Worm (Caenorhabditis elegans) whole organism, L4 larva: ENCODE measurements around the gene yif-1.

Experiments used
- Y105C5A.15 ChIP-seq: fragments of 200-800 bp; sonication (Bioruptor generic); IDR thresholded peaks from 2 replicates; pipeline ENCODE4 v1.3.6; 2022; ENCODE audit warnings: missing genetic modification characterization, missing compliant biosample characterization
- aly-2 ChIP-seq: sonication (generic microtip); optimal IDR thresholded peaks from 2 replicates; lab custom pipeline; 2018; ENCODE audit warnings: missing biosample characterization, missing genetic modification characterization
- arid-1 ChIP-seq: fragments of 200-800 bp; sonication (Bioruptor generic); conservative IDR thresholded peaks from 2 replicates; pipeline ENCODE4 v1.3.6; 2022; ENCODE audit warnings: missing genetic modification reagents, missing genetic modification characterization, missing compliant biosample characterization
- ceh-20 ChIP-seq: fragments of 200-800 bp; sonication (Bioruptor generic); IDR thresholded peaks from 2 replicates; pipeline ENCODE4 v1.3.6; 2022; ENCODE audit warnings: missing genetic modification reagents, missing genetic modification characterization, missing compliant biosample characterization
- ceh-82 ChIP-seq: sonication (generic microtip); optimal IDR thresholded peaks from 2 replicates; lab custom pipeline; 2017; ENCODE audit warnings: missing biosample characterization, missing genetic modification characterization
- ces-1 ChIP-seq: fragments of 150-350 bp; sonication (generic microtip); optimal IDR thresholded peaks from 4 replicates; lab custom pipeline; 2014; ENCODE audit warnings: missing biosample characterization, missing genetic modification reagents, missing genetic modification characterization
- daf-16 ChIP-seq, 3 experiments: sonication (generic microtip); optimal IDR thresholded peaks; 2 replicates each; lab custom pipeline; 2016 to 2017; ENCODE audit warnings: missing genetic modification characterization in 3 of 3, missing genetic modification reagents in 3 of 3, mild to moderate bottlenecking in 2 of 3, missing compliant biosample characterization in 2 of 3, missing biosample characterization in 1 of 3, moderate library complexity in 1 of 3
- daf-19 ChIP-seq: fragments of 200-800 bp; sonication (Bioruptor generic); conservative IDR thresholded peaks from 2 replicates; pipeline ENCODE4 v1.3.6; 2022; ENCODE audit warnings: missing genetic modification characterization, missing compliant biosample characterization
- lin-29 ChIP-seq: fragments of 200-800 bp; sonication (Bioruptor generic); IDR thresholded peaks from 2 replicates; pipeline ENCODE4 v1.3.6; 2022; ENCODE audit warnings: missing genetic modification reagents, missing genetic modification characterization, missing compliant biosample characterization
- lir-3 ChIP-seq: sonication (generic microtip); optimal IDR thresholded peaks from 2 replicates; lab custom pipeline; 2016; ENCODE audit warnings: mild to moderate bottlenecking, missing genetic modification characterization, missing compliant biosample characterization
- mep-1 ChIP-seq: fragments of 150-350 bp; sonication (generic microtip); optimal IDR thresholded peaks from 3 replicates; lab custom pipeline; 2014; ENCODE audit warnings: missing biosample characterization, missing genetic modification characterization
- nhr-76 ChIP-seq: fragments of 150-350 bp; optimal IDR thresholded peaks from 2 replicates; lab custom pipeline; 2014; ENCODE audit warnings: missing biosample characterization, missing genetic modification characterization
- spr-3 ChIP-seq: fragments of 200-800 bp; sonication (Bioruptor generic); optimal IDR thresholded peaks from 2 replicates; lab custom pipeline; 2018; ENCODE audit warnings: mild to moderate bottlenecking, missing genetic modification characterization, missing compliant biosample characterization
- unc-39 ChIP-seq: sonication (generic microtip); optimal IDR thresholded peaks from 2 replicates; lab custom pipeline; 2017; ENCODE audit warnings: missing biosample characterization, missing genetic modification characterization
- unc-62 ChIP-seq, 3 experiments: fragments of 150-350 bp in 1 of 3; sonication (generic microtip); optimal IDR thresholded peaks in 2 of 3; peaks in 1 of 3; 1 replicate in 1 of 3; 2 replicates in 2 of 3; lab custom pipeline; 2014 to 2017; ENCODE audit warnings: missing biosample characterization in 3 of 3, missing genetic modification characterization in 3 of 3, missing genetic modification reagents in 3 of 3, missing genotype in 1 of 3

Gene yif-1

ce11 chrV:10000760-10001159 is 54.0 kb downstream of the yif-1 start, which contains the start of gene K08H10.10:
Gene K08H10.10 (plus strand): TSS chrV:10001060.
- TF ChIP-seq ceh-20 (GFP tag; lab: Robert Waterston, UW) (no peak), daf-16 (GFP tag; optimal IDR thresholded peaks at IDR 0.05; lab: Kevin White, UChicago) (no peak), daf-16 (tag; optimal IDR thresholded peaks at IDR 0.05; lab: Kevin White, UChicago) (no peak), Y105C5A.15 (GFP tag; lab: Robert Waterston, UW) (no peak), arid-1 (GFP tag; lab: Robert Waterston, UW) (no peak), ces-1 (GFP tag; lab: Kevin White, UChicago) (no peak), unc-39 (tag; lab: Kevin White, UChicago) (no peak), spr-3 (GFP tag; lab: Kevin White, UChicago) (no peak), lir-3 (tag; lab: Kevin White, UChicago) (no peak), mep-1 (tag; lab: Kevin White, UChicago) (no peak), aly-2 (tag; lab: Kevin White, UChicago) (no peak), ceh-82 (tag; lab: Kevin White, UChicago) (no peak), lin-29 (GFP tag; lab: Robert Waterston, UW) (no peak), unc-62 (GFP tag; optimal IDR thresholded peaks at IDR 0.05 in 1 of 2; lab: Kevin White, UChicago) (no peak), unc-62 (tag; optimal IDR thresholded peaks at IDR 0.05; lab: Kevin White, UChicago) (no peak), nhr-76 (tag; lab: Kevin White, UChicago) (no peak), daf-19 (GFP tag; lab: Robert Waterston, UW) (no peak)
- TF ChIP-seq, all 104 proteins: peak for 0
